Worm (Caenorhabditis elegans): ENCODE measurements around the gene T19H5.6.
A peak's percentile ranks its signal among the peaks of the same experiment; 100 is the strongest.

Gene T19H5.6

ce11 chrII:9493242-9494058, 23.4 kb upstream of the T19H5.6 start (continued):
- TF ChIP-seq lin-38 (GFP tag; IDR thresholded peaks at IDR 0.05): no peak
- no peak for TF ChIP-seq F44E2.7 (GFP tag; IDR thresholded peaks at IDR 0.05)
- 0 out of 2 replicates have a peak, but pooled peaks have one; percentile 61 for TF ChIP-seq tra-1 (GFP tag; IDR thresholded peaks at IDR 0.05)
- TF ChIP-seq nhr-102 (tag; optimal IDR thresholded peaks at IDR 0.05): no peak
- TF ChIP-seq nhr-25 (tag; optimal IDR thresholded peaks at IDR 0.05; ENCODE audit: borderline replicate concordance, insufficient read depth): no peak
- TF ChIP-seq F26F4.8 (GFP tag; conservative IDR thresholded peaks at IDR 0.05): no peak
- TF ChIP-seq daf-12 (tag; optimal IDR thresholded peaks at IDR 0.05): no peak
- TF ChIP-seq egl-27 (tag; optimal IDR thresholded peaks at IDR 0.05): no peak
- no peak for TF ChIP-seq zip-2 (tag; optimal IDR thresholded peaks at IDR 0.05)
- TF ChIP-seq dmd-6 (GFP tag; IDR thresholded peaks at IDR 0.05): peak; percentile 46
- no peak for TF ChIP-seq vab-7 (GFP tag; IDR thresholded peaks at IDR 0.05)
- no peak for TF ChIP-seq ceh-28 (tag; optimal IDR thresholded peaks at IDR 0.05)

ce11 chrII:9491045-9491444, 21.0 kb upstream of the T19H5.6 start:
- TF ChIP-seq mxl-3 (GFP tag; optimal IDR thresholded peaks at IDR 0.05): no peak
- TF ChIP-seq dmd-8 (GFP tag; IDR thresholded peaks at IDR 0.05): 0 out of 2 replicates have a peak, but pooled peaks have one; percentile 27
- no peak for TF ChIP-seq Y48G9A.11 (GFP tag; IDR thresholded peaks at IDR 0.05)
- no peak for TF ChIP-seq dve-1 (tag; optimal IDR thresholded peaks at IDR 0.05; ENCODE audit: insufficient read depth)
- no peak for TF ChIP-seq ctbp-1 (GFP tag; IDR thresholded peaks at IDR 0.05)
- TF ChIP-seq gei-8 (GFP tag; optimal IDR thresholded peaks at IDR 0.05): no peak
- peak in 1 of 2 experiments; percentile 72 for TF ChIP-seq unc-62 (GFP tag; optimal IDR thresholded peaks at IDR 0.05 in 1 of 2)
- no peak for TF ChIP-seq unc-62 (tag; optimal IDR thresholded peaks at IDR 0.05)
- no peak for TF ChIP-seq daf-16 (GFP tag; optimal IDR thresholded peaks at IDR 0.05)
- TF ChIP-seq daf-16 (tag; optimal IDR thresholded peaks at IDR 0.05): peak; percentile 11
- TF ChIP-seq nhr-6 (tag; optimal IDR thresholded peaks at IDR 0.05): peak; percentile 77
- peak; percentile 5 for TF ChIP-seq mes-2 (tag; optimal IDR thresholded peaks at IDR 0.05; ENCODE audit: poor library complexity, severe bottlenecking)
- no peak for TF ChIP-seq set-16 (GFP tag; IDR thresholded peaks at IDR 0.05)
- no peak for TF ChIP-seq egl-43 (GFP tag; IDR thresholded peaks at IDR 0.05)

ce11 chrII:9490589-9490988, 20.6 kb upstream of the T19H5.6 start:
- no peak for TF ChIP-seq set-16 (GFP tag; IDR thresholded peaks at IDR 0.05)
- TF ChIP-seq nhr-28 (tag; optimal IDR thresholded peaks at IDR 0.05): peak; percentile 84
- peak; percentile 31 for TF ChIP-seq hlh-30 (tag; optimal IDR thresholded peaks at IDR 0.05; ENCODE audit: insufficient read depth)

- TF ChIP-seq ceh-32 (tag; optimal IDR thresholded peaks at IDR 0.05; ENCODE audit: poor library complexity) (no peak), unc-62 (GFP tag; optimal IDR thresholded peaks at IDR 0.05 in 1 of 2) (peak in 1 of 2 experiments; percentile 98), unc-62 (tag; optimal IDR thresholded peaks at IDR 0.05) (no peak)
These were observed 19.9 kb upstream of the T19H5.6 start for ce11 chrII:9489922-9490321.

- TF ChIP-seq dmd-9 (GFP tag; IDR thresholded peaks at IDR 0.05): no peak
- TF ChIP-seq arid-1 (GFP tag; conservative IDR thresholded peaks at IDR 0.05): no peak
- peak; percentile 52; the same call in 1 of the 2 replicates for TF ChIP-seq ctbp-1 (GFP tag; IDR thresholded peaks at IDR 0.05)
- 0 out of 2 replicates have a peak, but pooled peaks have one; percentile 19 for TF ChIP-seq egl-43 (GFP tag; IDR thresholded peaks at IDR 0.05)
- TF ChIP-seq fkh-10 (GFP tag; optimal IDR thresholded peaks at IDR 0.05): no peak
- peak; percentile 67 for TF ChIP-seq mep-1 (tag; optimal IDR thresholded peaks at IDR 0.05)
- peak; percentile 75; the same call in 1 of the 2 replicates for TF ChIP-seq hmg-1.1 (GFP tag; IDR thresholded peaks at IDR 0.05)
- 0 out of 2 replicates have a peak, but pooled peaks have one; percentile 32 for TF ChIP-seq saeg-2 (GFP tag; IDR thresholded peaks at IDR 0.05)
- TF ChIP-seq ces-1 (GFP tag; optimal IDR thresholded peaks at IDR 0.05): no peak
- peak; percentile 79 for TF ChIP-seq dve-1 (tag; optimal IDR thresholded peaks at IDR 0.05; ENCODE audit: insufficient read depth)
- peak; percentile 67; the same call in 1 of the 2 replicates for TF ChIP-seq lim-7 (GFP tag; IDR thresholded peaks at IDR 0.05)
- no peak for TF ChIP-seq skn-1 (tag; optimal IDR thresholded peaks at IDR 0.05)
- TF ChIP-seq lir-3 (tag; optimal IDR thresholded peaks at IDR 0.05): no peak
- TF ChIP-seq attf-4 (tag; optimal IDR thresholded peaks at IDR 0.05): no peak
- TF ChIP-seq unc-62 (GFP tag; optimal IDR thresholded peaks at IDR 0.05 in 1 of 2): peak in 1 of 2 experiments; percentile 74
- no peak for TF ChIP-seq unc-62 (tag; optimal IDR thresholded peaks at IDR 0.05)
- TF ChIP-seq lin-39 (tag; optimal IDR thresholded peaks at IDR 0.05): no peak
- no peak for TF ChIP-seq ceh-32 (tag; optimal IDR thresholded peaks at IDR 0.05; ENCODE audit: poor library complexity)
These were observed 17.4 kb upstream of the T19H5.6 start, which contains the start of gene T19H5.4 for ce11 chrII:9487337-9487950. Gene T19H5.4, minus strand, starts transcription at chrII:9487387.

All from whole organism, L4 larva.